Fruit fly (Drosophila melanogaster) whole organism, embryonic: ENCODE results near the gene Arp3.

Experiments
- Atf3 ChIP-seq: fragments of 200-800 bp; sonication (Bioruptor generic); optimal IDR thresholded peaks from 3 replicates; lab custom pipeline; 2016; ENCODE audit warnings: missing biosample characterization, missing genetic modification characterization
- C15 ChIP-seq: fragments of 200-800 bp; sonication (Bioruptor generic); IDR thresholded peaks from 3 replicates; pipeline ENCODE4 v1.3.6; 2022; ENCODE audit warnings: missing biosample characterization, missing genetic modification characterization
- CG10147 ChIP-seq: fragments of 200-800 bp; sonication (Bioruptor generic); optimal IDR thresholded peaks from 2 replicates; lab custom pipeline; 2019; ENCODE audit warnings: missing biosample characterization, mild to moderate bottlenecking, missing genetic modification characterization, moderate library complexity
- CG10209 ChIP-seq: fragments of 200-800 bp; sonication (Bioruptor generic); optimal IDR thresholded peaks from 3 replicates; lab custom pipeline; 2017; ENCODE audit warnings: missing biosample characterization, mild to moderate bottlenecking, missing genetic modification characterization, missing genetic modification reagents
- CG1024 ChIP-seq: fragments of 200-800 bp; sonication (Bioruptor generic); IDR thresholded peaks from 2 replicates; pipeline ENCODE4 v1.3.6; 2022; ENCODE audit warnings: missing biosample characterization, missing genetic modification characterization
- CG10321 ChIP-seq: fragments of 200-800 bp; sonication (Bioruptor generic); IDR thresholded peaks from 2 replicates; pipeline ENCODE4 v1.3.6; 2022; ENCODE audit warnings: missing biosample characterization, missing genetic modification characterization
- CG14050 ChIP-seq: fragments of 200-800 bp; sonication (Bioruptor generic); IDR thresholded peaks from 3 replicates; pipeline ENCODE4 v1.3.6; 2022; ENCODE audit warnings: missing biosample characterization, missing genetic modification characterization
- CG14667 ChIP-seq: fragments of 200-800 bp; sonication (Bioruptor generic); IDR thresholded peaks from 2 replicates; pipeline ENCODE4 v1.3.6; 2022; ENCODE audit warnings: missing biosample characterization, missing genetic modification characterization
- CG15011 ChIP-seq: fragments of 200-800 bp; sonication (Bioruptor generic); optimal IDR thresholded peaks from 3 replicates; lab custom pipeline; 2018; ENCODE audit warnings: missing biosample characterization, mild to moderate bottlenecking, missing genetic modification characterization
- CG15073 ChIP-seq: fragments of 200-800 bp; sonication (Bioruptor generic); optimal IDR thresholded peaks from 2 replicates; lab custom pipeline; 2016; ENCODE audit warnings: missing biosample characterization, missing genetic modification characterization
- CG1603 ChIP-seq: fragments of 200-800 bp; sonication (Bioruptor generic); optimal IDR thresholded peaks from 2 replicates; lab custom pipeline; 2019; ENCODE audit warnings: missing biosample characterization, mild to moderate bottlenecking, missing genetic modification characterization, moderate library complexity
- CG30403 ChIP-seq: fragments of 200-800 bp; sonication (Bioruptor generic); optimal IDR thresholded peaks from 3 replicates; lab custom pipeline; 2016; ENCODE audit warnings: missing biosample characterization, missing genetic modification characterization
- CG3065 ChIP-seq: fragments of 200-800 bp; sonication (Bioruptor generic); optimal IDR thresholded peaks from 2 replicates; lab custom pipeline; 2016; ENCODE audit warnings: missing biosample characterization, missing genetic modification characterization
- CG31224 ChIP-seq: fragments of 200-800 bp; sonication (Bioruptor generic); IDR thresholded peaks from 2 replicates; pipeline ENCODE4 v1.3.6; 2022; ENCODE audit warnings: missing biosample characterization, missing genetic modification characterization
- CG4424 ChIP-seq: fragments of 200-800 bp; sonication (Bioruptor generic); optimal IDR thresholded peaks from 3 replicates; lab custom pipeline; 2016; ENCODE audit warnings: missing biosample characterization, missing genetic modification characterization
- CG4820 ChIP-seq: fragments of 200-800 bp; sonication (Bioruptor generic); optimal IDR thresholded peaks from 3 replicates; lab custom pipeline; 2016; ENCODE audit warnings: missing biosample characterization, missing genetic modification characterization
- CG6791 ChIP-seq: fragments of 200-800 bp; sonication (Bioruptor generic); IDR thresholded peaks from 3 replicates; pipeline ENCODE4 v1.3.6; 2022; ENCODE audit warnings: missing biosample characterization, missing genetic modification characterization; ENCODE audit not compliant: partially characterized antibody
- CG7839 ChIP-seq: fragments of 200-800 bp; sonication (Bioruptor generic); optimal IDR thresholded peaks from 3 replicates; lab custom pipeline; 2018; ENCODE audit warnings: missing biosample characterization, mild to moderate bottlenecking, missing genetic modification characterization, moderate library complexity
- CG8388 ChIP-seq: fragments of 200-800 bp; sonication (Bioruptor generic); optimal IDR thresholded peaks from 2 replicates; lab custom pipeline; 2019; ENCODE audit warnings: missing biosample characterization, mild to moderate bottlenecking, missing genetic modification characterization, moderate library complexity
- CG9817 ChIP-seq: fragments of 200-800 bp; sonication (Bioruptor generic); optimal IDR thresholded peaks from 2 replicates; lab custom pipeline; 2018; ENCODE audit warnings: missing biosample characterization, mild to moderate bottlenecking, missing genetic modification characterization, moderate library complexity
- CHES-1-like ChIP-seq: fragments of 200-800 bp; sonication (Bioruptor generic); optimal IDR thresholded peaks from 2 replicates; lab custom pipeline; 2016; ENCODE audit warnings: missing biosample characterization, missing genetic modification characterization
- Camta ChIP-seq: fragments of 200-800 bp; sonication (Bioruptor generic); optimal IDR thresholded peaks from 2 replicates; lab custom pipeline; 2016; ENCODE audit warnings: missing biosample characterization, missing genetic modification characterization
- Doc2 ChIP-seq: fragments of 200-800 bp; sonication (Bioruptor generic); IDR thresholded peaks from 2 replicates; pipeline ENCODE4 v1.3.6; 2022; ENCODE audit warnings: missing biosample characterization, missing genetic modification characterization
- Fer2 ChIP-seq: fragments of 200-800 bp; sonication (Bioruptor generic); optimal IDR thresholded peaks from 2 replicates; lab custom pipeline; 2018; ENCODE audit warnings: missing biosample characterization, mild to moderate bottlenecking, missing genetic modification characterization, moderate library complexity
- Fer3 ChIP-seq: fragments of 200-800 bp; sonication (Bioruptor generic); optimal IDR thresholded peaks from 2 replicates; lab custom pipeline; 2018; ENCODE audit warnings: missing biosample characterization, mild to moderate bottlenecking, missing genetic modification characterization, moderate library complexity
- H15 ChIP-seq: fragments of 200-800 bp; sonication (Bioruptor generic); IDR thresholded peaks from 3 replicates; pipeline ENCODE4 v1.3.6; 2022; ENCODE audit warnings: missing biosample characterization, missing genetic modification characterization
- HLHmδ ChIP-seq: fragments of 200-800 bp; sonication (Bioruptor generic); optimal IDR thresholded peaks from 2 replicates; lab custom pipeline; 2018; ENCODE audit warnings: missing biosample characterization, mild to moderate bottlenecking, missing genetic modification characterization, moderate library complexity
- Jarid2 ChIP-seq: fragments of 200-800 bp; sonication (Bioruptor generic); optimal IDR thresholded peaks from 3 replicates; lab custom pipeline; 2017; ENCODE audit warnings: mild to moderate bottlenecking, missing biosample characterization, missing genetic modification reagents, missing genetic modification characterization
- Lpt ChIP-seq: fragments of >200 bp; optimal IDR thresholded peaks from 2 replicates; lab custom pipeline; 2018; ENCODE audit warnings: missing biosample characterization, missing genetic modification characterization
- MBD-R2 ChIP-seq: fragments of 200-800 bp; sonication (Bioruptor generic); IDR thresholded peaks from 2 replicates; pipeline ENCODE4 v1.3.6; 2022; ENCODE audit warnings: missing biosample characterization, missing genetic modification characterization
- Mad ChIP-seq: fragments of 200-800 bp; sonication (Bioruptor generic); optimal IDR thresholded peaks from 2 replicates; lab custom pipeline; 2016; ENCODE audit warnings: missing biosample characterization, missing genetic modification characterization
- Max ChIP-seq: fragments of 200-800 bp; sonication (Bioruptor generic); optimal IDR thresholded peaks from 2 replicates; lab custom pipeline; 2016; ENCODE audit warnings: missing biosample characterization, mild to moderate bottlenecking, missing genetic modification characterization
- Oaz ChIP-seq: fragments of 200-800 bp; sonication (Bioruptor generic); IDR thresholded peaks from 2 replicates; pipeline ENCODE4 v1.3.6; 2022; ENCODE audit warnings: missing biosample characterization, missing genetic modification characterization
- Optix ChIP-seq: fragments of 200-800 bp; sonication (Bioruptor generic); IDR thresholded peaks from 3 replicates; pipeline ENCODE4 v1.3.6; 2022; ENCODE audit warnings: missing biosample characterization, missing genetic modification characterization
- al ChIP-seq: fragments of 200-800 bp; sonication (Bioruptor generic); IDR thresholded peaks from 2 replicates; pipeline ENCODE4 v1.3.6; 2022; ENCODE audit warnings: missing biosample characterization, missing genetic modification characterization
- amos ChIP-seq: fragments of 200-800 bp; sonication (Bioruptor generic); IDR thresholded peaks from 2 replicates; pipeline ENCODE4 v1.3.6; 2022; ENCODE audit warnings: missing biosample characterization, missing genetic modification characterization; ENCODE audit not compliant: partially characterized antibody
- dmrt11E ChIP-seq: fragments of 200-800 bp; sonication (Bioruptor generic); optimal IDR thresholded peaks from 3 replicates; lab custom pipeline; 2018; ENCODE audit warnings: missing biosample characterization, mild to moderate bottlenecking, missing genetic modification characterization, moderate library complexity
- dmrt99B ChIP-seq: fragments of 200-800 bp; sonication (Bioruptor generic); optimal IDR thresholded peaks from 2 replicates; lab custom pipeline; 2018; ENCODE audit warnings: missing biosample characterization, mild to moderate bottlenecking, missing genetic modification characterization, moderate library complexity
- exex ChIP-seq: fragments of 200-800 bp; sonication (Bioruptor generic); optimal IDR thresholded peaks from 4 replicates; lab custom pipeline; 2018; ENCODE audit warnings: missing biosample characterization, mild to moderate bottlenecking, missing genetic modification characterization, moderate library complexity
- gsb ChIP-seq: fragments of 200-800 bp; sonication (Bioruptor generic); IDR thresholded peaks from 2 replicates; pipeline ENCODE4 v1.3.6; 2022; ENCODE audit warnings: missing biosample characterization, missing genetic modification characterization
- ham ChIP-seq: fragments of 200-800 bp; sonication (Bioruptor generic); IDR thresholded peaks from 2 replicates; pipeline ENCODE4 v1.3.6; 2022; ENCODE audit warnings: missing biosample characterization, missing genetic modification characterization
- hbn ChIP-seq: fragments of 200-800 bp; sonication (Bioruptor generic); IDR thresholded peaks from 2 replicates; pipeline ENCODE4 v1.3.6; 2022; ENCODE audit warnings: missing biosample characterization, missing genetic modification characterization; ENCODE audit not compliant: partially characterized antibody
- insv ChIP-seq, 2 experiments: fragments of 200-800 bp; sonication (Bioruptor generic); optimal IDR thresholded peaks; 3 replicates each; lab custom pipeline; 2016 to 2018; ENCODE audit warnings: missing biosample characterization in 2 of 2, missing genetic modification characterization in 2 of 2
- kah ChIP-seq: fragments of 200-800 bp; sonication (Bioruptor generic); optimal IDR thresholded peaks from 2 replicates; lab custom pipeline; 2018; ENCODE audit warnings: missing biosample characterization, mild to moderate bottlenecking, missing genetic modification characterization
- kay ChIP-seq: fragments of 200-800 bp; sonication (Bioruptor generic); optimal IDR thresholded peaks from 2 replicates; lab custom pipeline; 2016; ENCODE audit warnings: missing biosample characterization, missing genetic modification characterization
- lmd ChIP-seq: fragments of 200-800 bp; sonication (Bioruptor generic); IDR thresholded peaks from 2 replicates; pipeline ENCODE4 v1.3.6; 2022; ENCODE audit warnings: missing biosample characterization, missing genetic modification characterization
- run ChIP-seq: fragments of 200-800 bp; sonication (Bioruptor generic); optimal IDR thresholded peaks from 3 replicates; lab custom pipeline; 2018; ENCODE audit warnings: missing biosample characterization, mild to moderate bottlenecking, missing genetic modification characterization
- sug ChIP-seq: fragments of 200-800 bp; optimal IDR thresholded peaks from 2 replicates; lab custom pipeline; 2019; ENCODE audit warnings: missing biosample characterization, mild to moderate bottlenecking, missing genetic modification characterization, moderate library complexity
- wek ChIP-seq: fragments of 200-800 bp; sonication (Bioruptor generic); optimal IDR thresholded peaks from 3 replicates; lab custom pipeline; 2018; ENCODE audit warnings: missing biosample characterization, mild to moderate bottlenecking, missing genetic modification characterization, moderate library complexity
- yki ChIP-seq: fragments of >200 bp; optimal IDR thresholded peaks from 3 replicates; lab custom pipeline; 2018
- z ChIP-seq: fragments of 200-800 bp; sonication (Bioruptor generic); IDR thresholded peaks from 3 replicates; pipeline ENCODE4 v1.3.6; 2022; ENCODE audit warnings: missing biosample characterization, missing genetic modification characterization
- zen2 ChIP-seq: fragments of 200-800 bp; sonication (Bioruptor generic); IDR thresholded peaks from 3 replicates; pipeline ENCODE4 v1.3.6; 2022; ENCODE audit warnings: missing biosample characterization, missing genetic modification characterization; ENCODE audit not compliant: partially characterized antibody

Gene Arp3

DNA sequence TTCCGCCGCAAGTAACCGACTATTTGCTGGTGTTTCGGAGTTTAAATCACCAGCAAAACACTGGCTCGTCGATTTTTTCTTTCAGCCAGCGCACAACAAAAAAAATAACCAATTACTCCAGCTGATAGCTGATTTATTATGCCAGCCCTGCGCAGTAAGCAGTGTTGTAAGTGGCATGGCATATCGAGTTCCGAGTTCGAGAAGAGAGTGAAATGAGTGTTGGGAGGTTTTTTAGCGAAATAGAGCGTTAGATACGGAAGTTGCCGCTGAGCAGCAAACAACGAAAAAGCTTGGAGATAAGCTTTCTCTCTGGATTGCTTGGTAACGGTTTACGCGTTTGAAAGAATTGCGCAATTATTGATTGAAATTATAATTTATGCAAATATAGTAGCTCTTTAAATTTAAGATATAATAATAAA lies 24.0 kb downstream of the Arp3 start, which contains the start of gene CG7565 (continued):
- peak; percentile 15; the same call in 1 of the 2 replicates for TF ChIP-seq lmd (GFP tag; lab: Robert Waterston, UW)
- peak; percentile 34 for TF ChIP-seq CG10147 (GFP tag; lab: Kevin White, UChicago)
- TF ChIP-seq sug (tag; lab: Kevin White, UChicago): peak; percentile 65
- TF ChIP-seq HLHmδ: no peak
- no peak for TF ChIP-seq Fer2 (tag; lab: Kevin White, UChicago)
- no peak for TF ChIP-seq CG7839 (tag; lab: Kevin White, UChicago)
- peak; percentile 9 for TF ChIP-seq kah (GFP tag; lab: Kevin White, UChicago)
- TF ChIP-seq Optix (GFP tag; lab: Robert Waterston, UW): no peak
- no peak for TF ChIP-seq gsb (GFP tag; lab: Robert Waterston, UW)
- peak; percentile 32; the same call in 1 of the 3 replicates for TF ChIP-seq zen2 (GFP tag; lab: Robert Waterston, UW)
- peak; percentile 17 for TF ChIP-seq CG4424 (GFP tag; lab: Kevin White, UChicago)
- no peak for TF ChIP-seq z
- peak; percentile 23 for TF ChIP-seq Jarid2 (GFP tag; lab: Kevin White, UChicago)
- TF ChIP-seq CG1024 (GFP tag; lab: Robert Waterston, UW): no peak
- no peak for TF ChIP-seq CG3065
- no peak for TF ChIP-seq C15
- TF ChIP-seq CG30403 (GFP tag; lab: Kevin White, UChicago): peak; percentile 39
- 0 out of 2 replicates have a peak, but pooled peaks have one; percentile 32 for TF ChIP-seq hbn
- no peak for TF ChIP-seq al
- no peak for TF ChIP-seq insv (GFP tag; optimal IDR thresholded peaks at IDR 0.05; lab: Kevin White, UChicago)
- TF ChIP-seq CG4820 (GFP tag; lab: Kevin White, UChicago): no peak
- no peak for TF ChIP-seq Lpt
- TF ChIP-seq MBD-R2: peak; percentile 74
- no peak for TF ChIP-seq Max (GFP tag; lab: Kevin White, UChicago)
- no peak for TF ChIP-seq kay (GFP tag; lab: Kevin White, UChicago)
- no peak for TF ChIP-seq Mad (GFP tag; lab: Kevin White, UChicago)
- TF ChIP-seq ham: no peak
- TF ChIP-seq wek (GFP tag; lab: Kevin White, UChicago): peak; percentile 60
- TF ChIP-seq yki: no peak
- no peak for TF ChIP-seq CG15073 (GFP tag; lab: Kevin White, UChicago)
- TF ChIP-seq amos: no peak; the same call in 1 of the 2 replicates
- peak; percentile 61 for TF ChIP-seq CHES-1-like (GFP tag; lab: Kevin White, UChicago)
- TF ChIP-seq CG9817: no peak
- TF ChIP-seq run (tag; lab: Kevin White, UChicago): no peak
- TF ChIP-seq Fer3 (tag; lab: Kevin White, UChicago): peak; percentile 35
- no peak for TF ChIP-seq Doc2
- TF ChIP-seq exex: peak; percentile 90
- TF ChIP-seq CG15011 (GFP tag; lab: Kevin White, UChicago): no peak
- no peak for TF ChIP-seq Oaz
- TF ChIP-seq CG31224 (GFP tag; lab: Robert Waterston, UW): no peak
- TF ChIP-seq H15: peak; percentile 49; the same call in 1 of the 3 replicates
- no peak for TF ChIP-seq CG10321 (GFP tag; lab: Robert Waterston, UW)
- TF ChIP-seq CG8388 (GFP tag; lab: Kevin White, UChicago): no peak
- no peak for TF ChIP-seq dmrt99B
- no peak for TF ChIP-seq CG14667 (GFP tag; lab: Robert Waterston, UW)
- TF ChIP-seq CG10209 (GFP tag; lab: Kevin White, UChicago): peak; percentile 49
- TF ChIP-seq dmrt11E (tag; lab: Kevin White, UChicago): no peak
- no peak for TF ChIP-seq Atf3
- TF ChIP-seq Camta: peak; percentile 18
- peak; percentile 56; the same call in 1 of the 3 replicates for TF ChIP-seq CG6791
- peak; percentile 69 for TF ChIP-seq CG1603 (tag; lab: Kevin White, UChicago)
- TF ChIP-seq CG14050 (GFP tag; lab: Robert Waterston, UW): no peak
